Worm (Caenorhabditis elegans): ENCODE results near the gene F53C3.6.

DNA sequence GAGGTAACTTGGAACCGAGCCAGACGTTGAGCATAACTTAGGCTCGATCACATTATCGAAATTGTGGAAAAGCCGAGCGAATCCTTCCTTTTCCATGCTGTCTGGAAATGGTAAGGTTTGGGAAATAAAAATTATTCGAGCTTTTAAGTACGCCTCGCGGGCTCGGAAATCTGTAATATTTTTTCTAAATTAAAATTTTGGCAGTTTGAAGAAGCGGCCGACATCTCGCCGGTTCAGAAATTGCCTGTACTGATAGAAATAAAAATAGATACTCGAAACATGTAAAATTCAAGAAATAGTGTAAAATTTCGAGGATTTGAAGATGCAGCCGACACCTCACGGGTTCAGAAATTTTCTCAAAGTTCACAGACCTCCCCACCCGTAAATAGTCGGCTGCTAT, 12.8 kb downstream of the F53C3.6 start, which contains the start of gene bcmo-2:
- TF ChIP-seq W03F9.2 (tag; optimal IDR thresholded peaks at IDR 0.05) (no peak), dao-5 (tag; optimal IDR thresholded peaks at IDR 0.05) (no peak), him-1 (tag; optimal IDR thresholded peaks at IDR 0.05) (no peak)

All from whole organism, L4/young adult.